Fruit fly (Drosophila melanogaster) ovary, adult (tissue): Measurements from ENCODE around the gene sowah.

Source experiments
- CG17801 ChIP-seq: fragments of 200-800 bp; optimal IDR thresholded peaks from 2 replicates; lab custom pipeline; 2019; ENCODE audit warnings: missing biosample characterization, mild to moderate bottlenecking, missing genetic modification characterization, moderate library complexity; ENCODE audit not compliant: partially characterized antibody

The sowah gene

DNA sequence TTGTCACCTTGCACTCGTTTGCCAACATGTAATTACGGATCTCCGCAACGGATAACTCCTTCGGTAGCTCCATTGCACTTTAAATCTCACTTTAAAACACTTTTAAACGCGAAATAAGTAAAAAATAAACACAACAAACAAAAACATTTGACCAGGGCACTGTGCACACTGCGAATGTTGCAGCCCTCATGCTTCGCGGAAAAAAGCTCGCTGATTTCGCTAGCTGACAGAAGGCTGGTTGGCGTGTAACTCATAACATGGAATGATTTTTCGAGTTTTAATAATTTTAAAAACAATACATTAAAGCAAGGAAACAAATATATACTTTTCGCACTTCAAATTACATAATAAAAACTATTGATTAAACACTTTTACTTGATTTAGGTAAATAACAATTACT is at the start of gene sowah:
Gene sowah, minus strand, starts transcription at position 177 of the 400 bp plus-strand sequence.
- no peak for TF ChIP-seq CG17801 (GFP tag; lab: Kevin White, UChicago)

DNA sequence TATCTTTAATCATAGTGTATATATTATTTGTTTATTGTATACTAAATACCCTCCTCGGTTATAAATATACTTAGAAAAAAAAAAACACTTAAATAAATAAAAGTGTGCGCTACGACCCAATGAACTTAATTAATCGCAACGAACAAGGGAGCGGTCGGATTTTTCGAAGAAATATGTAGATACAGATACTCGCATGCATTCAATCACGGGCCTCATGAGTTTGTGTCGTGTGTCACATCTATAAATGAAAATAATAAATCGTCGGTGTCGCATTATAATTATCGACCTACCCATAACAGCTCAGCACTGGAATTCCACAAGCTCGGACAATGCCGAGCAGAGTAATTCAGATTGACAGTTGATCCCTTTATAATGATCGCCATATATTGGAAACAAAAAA is 49.5 kb upstream of the sowah start:
- TF ChIP-seq CG17801 (GFP tag; lab: Kevin White, UChicago) = no peak

DNA sequence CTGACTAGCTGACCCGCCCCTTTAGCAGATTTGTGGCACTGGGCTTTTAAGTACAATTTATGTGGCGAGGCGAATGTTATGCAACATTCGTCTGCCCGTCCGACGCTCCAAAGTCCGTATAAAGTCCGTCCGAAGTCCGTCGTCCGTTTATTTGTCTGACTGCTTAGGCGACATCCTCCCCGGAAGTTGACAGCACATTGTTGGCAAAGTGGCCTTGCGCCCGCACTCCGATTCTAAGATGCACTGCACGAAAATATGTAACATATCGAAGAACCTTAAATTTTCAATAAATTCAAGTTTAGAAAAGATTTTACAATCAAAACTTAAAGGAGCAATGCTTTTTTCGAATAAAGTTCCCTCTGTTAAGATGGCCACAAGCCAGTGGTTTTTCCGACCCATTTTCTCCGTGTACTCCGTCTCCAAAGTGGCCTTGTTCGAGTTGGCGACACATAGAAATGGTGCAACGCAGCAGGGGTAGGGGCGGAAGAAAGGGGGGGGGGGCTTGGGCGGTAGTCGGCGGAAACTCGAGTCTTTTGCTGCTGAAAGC is 46.6 kb upstream of the sowah start:
- no peak for TF ChIP-seq CG17801 (GFP tag; lab: Kevin White, UChicago)

DNA sequence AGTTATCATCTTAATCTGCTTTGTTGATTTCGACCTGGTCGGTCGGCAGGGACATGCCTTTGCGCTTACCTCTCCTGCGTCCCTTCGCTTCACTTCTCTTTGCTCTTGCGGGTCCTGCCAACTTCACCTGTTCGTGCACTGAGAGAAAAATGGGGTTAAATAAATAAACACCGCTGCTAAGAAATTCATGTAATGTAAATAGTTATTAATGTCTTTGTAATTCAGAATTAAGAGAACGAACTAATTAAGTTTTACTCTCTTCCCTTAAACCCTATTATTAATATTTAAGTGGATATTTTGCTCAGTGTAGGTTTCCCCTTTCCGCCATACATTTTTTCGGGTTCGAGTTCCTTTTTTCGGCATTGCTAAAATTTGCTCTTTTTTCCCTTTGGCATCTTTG is 44.1 kb upstream of the sowah start:
- TF ChIP-seq CG17801 (GFP tag; lab: Kevin White, UChicago) = no peak

DNA sequence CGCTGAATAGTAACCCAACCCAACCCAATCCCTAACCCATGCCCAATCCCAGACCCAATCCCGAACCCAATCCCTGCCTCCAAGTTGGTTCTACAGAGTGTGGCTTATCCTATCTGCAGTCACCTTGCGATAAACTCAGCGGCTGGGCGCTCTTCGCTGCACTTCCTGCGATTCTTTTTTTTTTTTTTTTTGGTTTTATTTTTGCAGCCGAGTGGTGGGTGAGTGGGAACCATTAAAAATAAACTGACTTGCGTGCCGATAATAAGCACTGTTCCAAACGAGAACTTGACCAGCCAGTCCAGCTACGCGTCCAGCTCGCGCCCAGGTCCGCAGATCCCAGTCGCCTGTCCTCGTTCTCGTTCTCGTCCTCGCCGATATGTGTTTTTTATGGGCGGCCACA is 42.7 kb upstream of the sowah start:
- no peak for TF ChIP-seq CG17801 (GFP tag; lab: Kevin White, UChicago)

DNA sequence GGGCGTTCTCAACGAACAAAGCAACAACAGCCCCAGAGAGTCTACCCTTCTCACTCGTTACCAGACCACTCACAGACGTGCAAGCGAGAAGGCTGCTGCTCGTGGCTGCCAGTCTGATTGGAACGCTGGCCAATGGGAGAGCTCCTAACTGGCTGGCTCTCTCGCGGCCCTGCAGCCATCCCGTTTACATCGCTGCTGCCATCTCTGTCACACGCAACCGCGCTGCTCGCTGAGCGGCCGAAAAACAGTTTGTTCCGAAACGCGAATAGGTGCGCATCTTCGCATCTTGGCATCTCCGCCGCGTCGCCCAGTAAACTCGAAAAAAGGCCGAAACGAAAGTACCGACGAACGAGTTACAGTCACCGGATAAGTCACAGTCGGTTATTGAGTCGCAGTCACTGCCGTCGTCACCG is 37.1 kb upstream of the sowah start, which contains the start of gene caup:
Gene caup, plus strand, starts transcription at position 245 of the 413 bp plus-strand sequence.
- TF ChIP-seq CG17801 (GFP tag; lab: Kevin White, UChicago) = no peak

DNA sequence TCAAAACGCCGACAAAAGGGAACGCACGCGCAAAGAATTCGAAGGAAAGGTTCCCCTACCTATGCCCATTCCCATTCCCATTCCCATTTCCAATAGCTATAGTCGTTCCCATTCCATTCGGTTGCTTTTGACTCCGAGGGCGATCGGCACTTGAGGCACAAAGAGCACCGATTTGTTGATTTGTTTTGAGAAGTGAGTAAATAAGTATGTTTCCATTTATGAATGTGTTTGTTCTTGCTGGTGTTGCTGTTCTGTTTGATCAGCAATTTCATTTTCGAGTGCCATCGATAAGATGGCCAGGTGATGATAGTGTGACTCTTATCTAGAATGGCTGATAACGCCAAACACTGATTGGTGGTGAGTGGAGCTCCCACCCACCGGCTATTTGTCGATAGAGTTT is 34.0 kb upstream of the sowah start:
- TF ChIP-seq CG17801 (GFP tag; lab: Kevin White, UChicago) = no peak

DNA sequence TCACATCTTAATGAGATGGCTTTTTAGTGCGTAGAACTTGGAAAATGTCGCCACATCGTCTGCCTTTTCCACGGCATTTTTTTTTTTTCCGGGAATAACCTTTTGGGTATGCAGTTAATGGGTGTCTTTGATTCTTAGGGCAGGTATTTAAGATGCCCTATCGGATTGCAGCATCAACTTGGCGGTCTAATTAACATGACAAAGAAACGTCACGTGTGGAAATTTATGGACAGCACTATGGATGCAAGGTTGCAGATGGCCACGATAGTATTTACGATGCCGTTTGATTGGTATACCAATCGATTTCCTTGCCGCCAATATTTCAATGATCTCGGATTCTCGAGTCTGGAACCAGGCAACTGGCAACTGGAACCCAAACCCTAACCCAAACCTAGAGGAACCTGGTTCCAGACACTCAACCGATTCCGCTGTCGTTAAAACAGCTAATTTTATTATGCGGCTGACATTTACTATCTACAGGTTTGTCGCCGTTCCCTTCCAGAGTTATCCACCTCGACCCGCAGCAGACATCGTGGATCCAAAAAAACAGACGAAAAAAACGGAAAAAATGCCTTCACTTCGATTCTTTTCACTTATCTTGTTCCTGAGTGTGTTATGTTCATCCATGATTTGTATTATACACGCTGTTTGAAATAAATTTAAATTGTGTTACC is 29.0 kb upstream of the sowah start:
- TF ChIP-seq CG17801 (GFP tag; lab: Kevin White, UChicago) = no peak

DNA sequence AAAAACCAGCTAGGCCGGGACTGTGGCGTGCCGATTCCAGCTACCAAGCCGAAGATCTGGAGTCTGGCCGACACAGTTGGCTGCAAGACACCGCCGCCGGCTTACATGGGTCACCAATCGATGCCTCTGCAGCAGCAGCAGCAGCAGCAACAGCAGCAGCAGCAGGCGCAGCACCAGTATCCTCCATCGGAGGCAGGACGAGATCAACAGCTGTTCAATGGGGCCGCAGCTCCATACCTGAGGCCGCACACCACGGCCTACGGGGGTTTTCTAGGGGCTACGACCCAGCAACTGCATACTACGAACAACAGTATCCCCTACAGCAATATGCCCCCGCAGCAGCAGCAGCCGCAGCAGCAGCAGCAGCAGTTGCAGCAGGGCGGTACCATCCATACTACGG is 22.5 kb upstream of the sowah start:
- TF ChIP-seq CG17801 (GFP tag; lab: Kevin White, UChicago) = no peak

DNA sequence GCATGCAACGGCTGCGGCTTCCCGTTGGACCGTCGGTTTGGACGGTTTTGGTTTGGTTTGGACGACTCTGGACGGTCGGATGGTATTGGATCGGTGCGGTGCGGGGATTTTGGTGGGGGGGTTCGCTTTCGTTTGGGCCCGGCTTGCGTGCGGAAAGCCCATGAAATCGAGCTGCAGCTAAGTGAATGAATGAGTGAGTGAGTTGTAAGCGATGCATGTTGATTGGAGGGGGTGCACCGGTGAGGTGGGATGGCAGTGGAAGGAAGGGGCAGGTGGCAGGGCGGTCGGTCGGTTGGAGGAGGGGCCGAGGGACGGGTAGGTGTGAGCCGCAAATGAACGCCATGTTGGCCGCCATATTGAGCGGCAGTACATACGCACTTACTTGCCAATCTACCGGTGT is 18.4 kb upstream of the sowah start:
- TF ChIP-seq CG17801 (GFP tag; lab: Kevin White, UChicago) = no peak

DNA sequence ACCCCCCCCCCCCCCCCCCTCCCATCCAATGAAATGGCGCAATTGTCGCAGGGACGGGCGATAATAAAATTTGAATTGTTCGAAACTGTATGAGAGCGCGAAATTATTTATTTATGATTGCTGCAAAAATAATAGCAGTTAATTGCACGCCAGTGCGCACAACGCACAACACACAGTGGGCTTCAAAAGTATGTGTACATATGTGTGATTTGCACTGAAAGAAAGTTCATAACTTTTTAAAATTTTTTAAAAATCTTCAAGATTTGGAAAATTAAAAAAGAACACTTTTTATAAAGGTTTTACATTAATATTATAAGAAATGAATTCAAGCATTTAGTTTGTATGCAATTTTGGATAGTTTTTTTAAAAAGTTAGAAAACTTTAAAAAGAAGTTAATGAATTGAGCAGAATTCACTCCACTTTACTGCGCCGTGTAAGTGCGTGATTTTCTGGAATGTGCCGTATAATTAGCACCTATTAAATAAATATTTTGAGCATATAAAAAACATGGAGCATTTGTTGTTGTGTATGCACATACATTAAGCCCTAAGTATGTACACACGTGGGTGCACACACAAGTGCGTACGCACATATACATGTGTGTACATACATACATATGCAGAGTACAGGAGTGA is 17.7 kb upstream of the sowah start:
- no peak for TF ChIP-seq CG17801 (GFP tag; lab: Kevin White, UChicago)

DNA sequence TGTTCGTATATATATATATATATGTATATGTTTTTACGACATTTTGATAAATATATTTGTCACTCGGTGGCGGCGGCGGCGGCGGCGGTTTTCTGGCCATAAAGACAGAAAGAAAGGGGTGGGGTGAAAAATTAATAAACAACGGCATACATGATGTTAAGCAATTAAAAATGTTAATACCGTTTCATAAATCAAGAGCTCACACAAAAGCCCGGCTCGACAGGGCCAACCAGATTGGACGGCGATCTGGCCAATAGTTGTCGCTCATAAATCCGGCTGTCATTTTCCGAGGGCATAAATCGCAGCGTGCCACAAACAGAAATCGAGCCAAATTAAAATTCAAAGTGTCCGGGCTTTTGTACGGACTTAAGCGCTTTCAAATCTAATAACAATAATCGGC is 16.5 kb upstream of the sowah start:
- TF ChIP-seq CG17801 (GFP tag; lab: Kevin White, UChicago) = no peak

DNA sequence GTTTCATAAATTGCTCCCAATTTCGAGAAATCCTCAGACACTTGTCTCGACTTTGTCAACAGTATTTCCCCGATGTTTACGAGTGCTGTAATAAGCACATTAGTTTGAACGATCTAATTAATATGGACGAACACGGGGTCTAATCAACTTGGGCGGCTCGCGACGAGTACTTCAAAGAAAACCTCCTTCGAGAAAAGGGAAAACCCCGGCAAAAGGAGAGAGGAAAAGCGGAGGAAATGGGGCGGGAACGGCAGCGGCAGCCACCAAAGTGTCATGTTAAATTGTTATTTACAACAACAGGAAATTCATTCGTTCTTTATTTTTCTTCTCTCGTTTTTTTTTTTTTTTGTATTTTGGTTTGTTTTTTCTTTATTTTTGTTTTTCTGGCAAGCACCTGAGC is 15.9 kb upstream of the sowah start:
- TF ChIP-seq CG17801 (GFP tag; lab: Kevin White, UChicago) = no peak

DNA sequence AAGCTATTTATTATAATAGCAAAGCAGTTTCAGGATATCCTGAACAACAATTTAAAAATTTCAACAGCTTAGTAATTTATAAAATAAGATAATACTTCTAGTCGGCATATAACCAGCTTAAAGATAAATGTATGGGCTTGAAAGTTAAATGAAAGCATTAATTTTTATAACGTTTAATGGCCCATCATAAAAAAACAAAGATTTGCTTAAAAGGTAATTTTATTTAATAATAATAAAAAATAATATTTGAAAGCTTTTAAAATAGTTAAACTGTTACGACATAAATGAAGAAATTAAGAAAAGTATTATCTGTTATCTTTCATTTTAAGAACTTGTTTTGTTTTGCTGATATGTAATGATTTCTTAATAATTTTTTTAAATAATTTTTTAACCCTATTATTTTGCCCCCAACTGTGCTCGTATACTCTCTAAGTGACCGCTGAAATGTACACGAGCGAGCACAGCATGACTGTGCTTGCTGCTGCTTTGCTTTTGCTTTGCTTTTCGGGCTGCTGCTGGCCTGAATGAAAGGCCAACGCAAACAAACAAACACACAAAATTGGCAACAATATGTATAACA is 15.0 kb upstream of the sowah start:
- no peak for TF ChIP-seq CG17801 (GFP tag; lab: Kevin White, UChicago)

DNA sequence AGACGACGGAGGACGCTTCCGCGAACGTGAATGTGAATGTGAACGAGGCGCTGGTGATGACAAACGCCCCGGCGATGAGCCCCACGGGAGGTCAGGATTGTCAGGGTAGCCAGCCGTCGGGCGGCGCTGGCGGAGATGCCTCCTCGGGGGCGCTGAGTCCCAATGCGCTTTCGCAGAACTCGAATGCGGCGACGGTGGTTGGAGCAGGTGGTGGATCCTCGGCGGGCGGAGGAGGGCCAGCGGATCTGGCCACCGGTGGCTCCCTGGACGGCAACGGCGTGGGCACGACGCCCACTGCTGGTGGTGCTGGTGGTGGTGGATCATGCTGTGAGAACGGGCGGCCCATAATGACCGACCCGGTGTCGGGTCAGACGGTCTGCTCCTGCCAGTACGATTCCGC is 13.4 kb upstream of the sowah start:
- TF ChIP-seq CG17801 (GFP tag; lab: Kevin White, UChicago) = no peak

DNA sequence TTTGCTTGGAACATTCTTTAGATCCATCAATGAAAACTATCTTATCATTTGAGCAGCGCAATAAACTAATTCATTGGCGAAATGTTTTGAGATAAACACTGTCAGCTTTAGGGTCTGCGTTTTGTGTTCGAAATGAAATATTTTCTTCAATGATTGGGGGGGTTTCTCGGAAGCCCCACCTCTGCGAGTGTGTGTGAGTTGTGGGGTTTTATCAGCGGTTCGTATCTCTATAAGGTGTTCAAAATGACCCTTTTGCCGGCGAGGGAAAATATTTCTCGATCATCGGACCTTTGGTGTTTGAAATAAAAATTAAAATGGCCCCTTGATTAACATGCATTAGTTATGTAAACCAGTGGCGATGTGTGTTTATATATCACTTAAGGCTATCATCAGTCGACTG is 12.6 kb upstream of the sowah start:
- TF ChIP-seq CG17801 (GFP tag; lab: Kevin White, UChicago) = no peak
